Worm (Caenorhabditis elegans): ENCODE data around the gene T05A8.1.

Gene T05A8.1

DNA sequence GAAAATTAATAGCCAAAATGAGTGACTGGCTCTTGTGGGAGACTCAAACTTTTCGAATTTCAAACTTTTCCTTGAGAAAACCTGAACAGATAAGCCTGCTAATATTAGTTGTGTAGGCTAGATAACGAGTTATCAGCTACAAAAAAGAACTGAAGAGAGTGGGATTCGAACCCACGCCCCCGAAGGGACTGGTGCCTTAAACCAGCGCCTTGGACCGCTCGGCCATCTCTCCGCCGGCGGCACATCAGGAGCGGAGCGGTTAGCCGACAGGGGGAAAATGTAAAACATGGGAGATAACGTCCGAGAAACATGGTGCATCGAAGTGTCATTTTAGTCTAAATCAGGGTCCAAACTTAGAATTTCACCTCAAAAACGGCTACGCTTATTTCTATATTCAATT, 25.8 kb upstream of the T05A8.1 start:
- TF ChIP-seq ceh-16 (tag; optimal IDR thresholded peaks at IDR 0.05) = no peak
- TF ChIP-seq C34F6.9 (tag; optimal IDR thresholded peaks at IDR 0.05) = no peak
- TF ChIP-seq ztf-1 (GFP tag; conservative IDR thresholded peaks at IDR 0.05) = no peak
- TF ChIP-seq nhr-23 (tag; optimal IDR thresholded peaks at IDR 0.05) = no peak
- TF ChIP-seq F13H6.1 (tag; optimal IDR thresholded peaks at IDR 0.05) = no peak
- TF ChIP-seq elt-1 (tag; optimal IDR thresholded peaks at IDR 0.05) = no peak
- TF ChIP-seq zag-1 (tag; optimal IDR thresholded peaks at IDR 0.05) = no peak
- TF ChIP-seq dmd-4 (tag; optimal IDR thresholded peaks at IDR 0.05) = no peak
- TF ChIP-seq aly-2 (tag; optimal IDR thresholded peaks at IDR 0.05) = no peak

DNA sequence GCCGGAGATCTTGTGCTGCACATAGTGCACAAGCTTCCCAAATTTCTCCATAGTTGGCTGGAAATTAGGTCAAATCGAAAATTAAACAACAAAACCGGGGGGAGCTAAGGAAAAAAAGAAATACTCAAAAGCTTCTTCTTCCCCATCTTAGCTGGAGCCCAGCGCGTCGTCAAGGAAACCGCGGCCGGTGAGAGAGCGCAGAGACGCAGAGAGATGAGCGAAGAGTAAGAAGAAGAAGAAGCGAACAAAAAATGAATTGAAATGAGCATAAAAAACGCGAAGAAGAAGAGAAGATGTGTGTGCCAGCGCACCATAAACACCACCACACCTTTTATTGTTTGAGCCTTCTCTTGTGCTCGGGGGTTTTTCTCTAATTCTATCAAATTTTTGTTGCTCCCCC, 25.4 kb upstream of the T05A8.1 start, which contains the start of gene wdr-31:
Gene wdr-31 (minus strand): TSS at position 101 of the 400 bp plus-strand sequence.
- TF ChIP-seq unc-62 (GFP tag; optimal IDR thresholded peaks at IDR 0.05) = no peak
- no peak for TF ChIP-seq nhr-10 (tag; optimal IDR thresholded peaks at IDR 0.05)
- no peak for TF ChIP-seq lin-13 (GFP tag; optimal IDR thresholded peaks at IDR 0.05)
- no peak for TF ChIP-seq skn-1 (tag; optimal IDR thresholded peaks at IDR 0.05)
- TF ChIP-seq F13H6.1 (tag; optimal IDR thresholded peaks at IDR 0.05) = no peak
- TF ChIP-seq nhr-11 (tag; optimal IDR thresholded peaks at IDR 0.05) = no peak
- no peak for TF ChIP-seq crh-2 (tag; optimal IDR thresholded peaks at IDR 0.05)
- no peak for TF ChIP-seq nhr-23 (tag; optimal IDR thresholded peaks at IDR 0.05)
- no peak for TF ChIP-seq gmeb-1 (tag; optimal IDR thresholded peaks at IDR 0.05)
- no peak for TF ChIP-seq aly-2 (tag; optimal IDR thresholded peaks at IDR 0.05)
- TF ChIP-seq elt-3 (tag; optimal IDR thresholded peaks at IDR 0.05) = no peak

DNA sequence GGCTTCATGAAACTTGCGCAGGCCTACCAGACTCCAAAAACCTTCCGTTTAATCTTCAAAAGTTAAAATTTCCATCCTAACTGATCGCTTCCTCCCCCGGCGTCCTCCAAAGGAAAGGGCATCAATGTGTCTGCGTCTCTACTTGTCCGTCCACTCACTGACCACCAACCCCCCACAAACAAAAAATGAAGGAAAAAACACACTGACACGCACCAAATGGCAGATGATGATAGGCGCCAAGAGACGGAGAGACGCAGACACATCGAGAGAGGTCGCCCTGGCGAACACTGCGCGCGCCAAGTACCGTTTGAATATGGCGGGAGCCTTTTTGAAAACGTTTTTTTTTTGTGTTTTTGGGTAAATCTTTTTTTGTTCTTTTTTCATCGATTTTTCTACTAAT, 24.9 kb upstream of the T05A8.1 start:
- TF ChIP-seq fos-1 (tag; optimal IDR thresholded peaks at IDR 0.05) (peak; percentile 13), skn-1 (tag; optimal IDR thresholded peaks at IDR 0.05) (no peak), nhr-129 (tag; optimal IDR thresholded peaks at IDR 0.05) (peak; percentile 4), sma-9 (GFP tag; optimal IDR thresholded peaks at IDR 0.05) (no peak), sma-9 (tag; optimal IDR thresholded peaks at IDR 0.05) (no peak), nhr-25 (tag; optimal IDR thresholded peaks at IDR 0.05) (no peak), mdl-1 (tag; optimal IDR thresholded peaks at IDR 0.05) (no peak), ztf-1 (GFP tag; conservative IDR thresholded peaks at IDR 0.05) (no peak), F13H6.1 (tag; optimal IDR thresholded peaks at IDR 0.05) (peak; percentile 67), dmd-4 (tag; optimal IDR thresholded peaks at IDR 0.05) (no peak), R02D3.7 (tag; optimal IDR thresholded peaks at IDR 0.05) (no peak), C34F6.9 (tag; optimal IDR thresholded peaks at IDR 0.05) (peak; percentile 28), unc-62 (GFP tag; optimal IDR thresholded peaks at IDR 0.05) (no peak), lsy-2 (tag; optimal IDR thresholded peaks at IDR 0.05) (peak in 1 of 2 experiments; percentile 22), ceh-16 (tag; optimal IDR thresholded peaks at IDR 0.05) (peak; percentile 30)

DNA sequence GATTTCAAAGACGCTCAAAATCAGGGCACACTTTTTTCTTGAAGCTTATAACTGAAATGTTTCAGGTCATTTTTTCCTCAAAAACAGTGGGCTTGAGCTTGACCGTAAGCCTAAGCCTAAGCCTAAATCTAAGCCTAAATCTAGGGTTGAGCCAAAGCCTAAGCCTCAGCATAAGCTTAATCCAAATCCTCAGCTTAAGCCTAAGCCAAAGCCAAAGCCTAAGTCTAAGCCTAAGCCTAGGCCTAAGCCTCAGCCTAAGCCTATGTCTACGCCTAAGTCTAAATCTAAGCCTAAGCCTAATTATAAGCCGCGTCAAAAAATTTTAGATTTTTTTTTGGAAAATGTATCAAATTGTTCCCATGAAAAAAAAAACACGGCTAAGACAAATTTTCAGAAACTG, 24.4 kb upstream of the T05A8.1 start:
- TF ChIP-seq lin-13 (GFP tag; optimal IDR thresholded peaks at IDR 0.05) (no peak), elt-3 (tag; optimal IDR thresholded peaks at IDR 0.05) (no peak), fos-1 (tag; optimal IDR thresholded peaks at IDR 0.05) (no peak), nhr-12 (tag; optimal IDR thresholded peaks at IDR 0.05) (no peak), mab-5 (tag; optimal IDR thresholded peaks at IDR 0.05) (no peak), nhr-77 (tag; optimal IDR thresholded peaks at IDR 0.05) (no peak), F13H6.1 (tag; optimal IDR thresholded peaks at IDR 0.05) (no peak), ZK546.5 (tag; optimal IDR thresholded peaks at IDR 0.05) (no peak), nhr-25 (tag; optimal IDR thresholded peaks at IDR 0.05) (no peak), alr-1 (tag; optimal IDR thresholded peaks at IDR 0.05) (no peak), skn-1 (tag; optimal IDR thresholded peaks at IDR 0.05) (no peak), peb-1 (tag; optimal IDR thresholded peaks at IDR 0.05) (no peak), Y55F3AM.14 (GFP tag; optimal IDR thresholded peaks at IDR 0.05) (no peak), lin-39 (tag; optimal IDR thresholded peaks at IDR 0.05) (no peak), ztf-1 (GFP tag; conservative IDR thresholded peaks at IDR 0.05) (no peak)

DNA sequence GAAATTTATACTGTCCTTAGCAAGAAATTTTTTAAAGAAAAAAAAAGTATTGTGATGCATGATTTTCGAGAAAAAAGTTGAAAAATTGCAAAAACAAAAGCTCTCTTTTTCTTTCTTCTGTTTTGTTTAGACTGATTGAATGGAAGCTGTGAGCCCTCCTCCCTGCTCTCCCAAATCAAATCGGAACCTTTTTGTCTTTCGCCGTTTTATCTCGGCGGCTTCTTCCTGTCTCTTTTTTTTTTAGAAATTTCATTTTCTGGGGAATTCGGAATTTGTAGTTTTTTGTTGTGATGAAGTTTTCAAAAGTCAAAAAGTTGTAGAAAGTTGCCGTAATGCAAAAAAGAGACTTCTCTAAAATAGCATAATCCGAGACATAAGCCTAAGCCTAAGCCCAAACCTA, 20.8 kb upstream of the T05A8.1 start:
- TF ChIP-seq mab-5 (tag; optimal IDR thresholded peaks at IDR 0.05) (no peak), nhr-237 (tag; optimal IDR thresholded peaks at IDR 0.05) (no peak), nhr-11 (tag; optimal IDR thresholded peaks at IDR 0.05) (no peak), unc-62 (GFP tag; optimal IDR thresholded peaks at IDR 0.05) (no peak), ceh-82 (tag; optimal IDR thresholded peaks at IDR 0.05) (no peak), zag-1 (tag; optimal IDR thresholded peaks at IDR 0.05) (no peak), alr-1 (tag; optimal IDR thresholded peaks at IDR 0.05) (no peak)

Measured in whole organism, L2 larva.